Fruit fly (Drosophila melanogaster) whole organism, pupa: ENCODE data around the gene spz4.
A peak's percentile ranks its signal among the peaks of the same experiment; 100 is the strongest.

Experiments used
- CG17806 ChIP-seq: fragments of 200-800 bp; sonication (Bioruptor generic); optimal IDR thresholded peaks from 2 replicates; lab custom pipeline; 2018; ENCODE audit warnings: missing biosample characterization, mild to moderate bottlenecking, missing genetic modification characterization, moderate library complexity
- CG32121 ChIP-seq: fragments of 200-800 bp; sonication (Bioruptor generic); IDR thresholded peaks from 2 replicates; pipeline ENCODE4 v1.3.6; 2022; ENCODE audit warnings: missing biosample characterization, missing genetic modification characterization
- CG34367 ChIP-seq: fragments of 200-800 bp; sonication (Bioruptor generic); optimal IDR thresholded peaks from 2 replicates; lab custom pipeline; 2018; ENCODE audit warnings: missing biosample characterization, mild to moderate bottlenecking, missing genetic modification characterization
- CG4496 ChIP-seq: fragments of 200-800 bp; sonication (Bioruptor generic); IDR thresholded peaks from 3 replicates; pipeline ENCODE4 v1.3.6; 2022; ENCODE audit warnings: missing biosample characterization, missing genetic modification characterization
- CG8159 ChIP-seq: fragments of 200-800 bp; sonication (Bioruptor generic); optimal IDR thresholded peaks from 3 replicates; lab custom pipeline; 2018; ENCODE audit warnings: missing biosample characterization, mild to moderate bottlenecking, missing genetic modification characterization, moderate library complexity
- CG8301 ChIP-seq: fragments of 200-800 bp; sonication (Bioruptor generic); optimal IDR thresholded peaks from 2 replicates; lab custom pipeline; 2018; ENCODE audit warnings: missing biosample characterization, mild to moderate bottlenecking, missing genetic modification characterization
- CG9948 ChIP-seq: fragments of 200-800 bp; sonication (Bioruptor generic); optimal IDR thresholded peaks from 2 replicates; lab custom pipeline; 2018; ENCODE audit warnings: missing biosample characterization, mild to moderate bottlenecking, missing genetic modification characterization, moderate library complexity
- D1 ChIP-seq: fragments of 200-800 bp; sonication (Bioruptor generic); optimal IDR thresholded peaks from 2 replicates; lab custom pipeline; 2018; ENCODE audit warnings: missing biosample characterization, mild to moderate bottlenecking, missing genetic modification characterization, moderate library complexity
- Ets98B ChIP-seq: fragments of 200-800 bp; sonication (Bioruptor generic); IDR thresholded peaks from 2 replicates; pipeline ENCODE4 v1.3.6; 2022; ENCODE audit warnings: missing biosample characterization, missing genetic modification characterization
- Pif1A ChIP-seq: fragments of 200-800 bp; sonication (Bioruptor generic); optimal IDR thresholded peaks from 3 replicates; lab custom pipeline; 2016; ENCODE audit warnings: missing biosample characterization, missing genetic modification characterization
- gl ChIP-seq: fragments of 200-800 bp; sonication (Bioruptor generic); optimal IDR thresholded peaks from 2 replicates; lab custom pipeline; 2018; ENCODE audit warnings: missing biosample characterization, mild to moderate bottlenecking, missing genetic modification characterization

- TF ChIP-seq CG34367 (tag; lab: Kevin White, UChicago) (no peak), CG17806 (tag; lab: Kevin White, UChicago) (no peak), CG4496 (GFP tag; lab: Robert Waterston, UW) (no peak; the same call in none of the 3 replicates), D1 (tag; lab: Kevin White, UChicago) (no peak), Pif1A (GFP tag; lab: Kevin White, UChicago) (peak; percentile 5), CG32121 (GFP tag; lab: Robert Waterston, UW) (peak; percentile 63), CG8159 (tag; lab: Kevin White, UChicago) (no peak), CG9948 (tag; lab: Kevin White, UChicago) (peak; percentile 16), CG8301 (no peak), Ets98B (GFP tag; lab: Robert Waterston, UW) (peak; percentile 70), gl (no peak)
These were observed at the start of gene spz4 for dm6 chr2L:11501427-11501968.
